Worm (Caenorhabditis elegans) whole organism, mixed stage, embryonic: ENCODE results near the gene F58A6.5.
A peak's percentile ranks its signal among the peaks of the same experiment; 100 is the strongest.
"Not testable (repeated sequence)": the region's sequence is repeated elsewhere in the genome, so short reads cannot be mapped to it uniquely, and the experiment has no call there.

Source experiments
- M03D4.4 ChIP-seq: sonication (generic microtip); optimal IDR thresholded peaks from 2 replicates; lab custom pipeline; 2017; ENCODE audit warnings: mild to moderate bottlenecking, missing genetic modification characterization, missing compliant biosample characterization
- bed-3 ChIP-seq: fragments of 200-800 bp; sonication (Bioruptor generic); optimal IDR thresholded peaks from 3 replicates; lab custom pipeline; 2018; ENCODE audit warnings: mild to moderate bottlenecking, missing genetic modification characterization, moderate library complexity, missing compliant biosample characterization
- blmp-1 ChIP-seq: fragments of 150-350 bp; optimal IDR thresholded peaks from 2 replicates; lab custom pipeline; 2014; ENCODE audit warnings: missing biosample characterization, missing genetic modification characterization
- ceh-39 ChIP-seq: fragments of 150-350 bp; optimal IDR thresholded peaks from 2 replicates; lab custom pipeline; 2014; ENCODE audit warnings: missing biosample characterization, missing genetic modification characterization
- ceh-43 ChIP-seq: fragments of 200-800 bp; sonication (Bioruptor generic); optimal IDR thresholded peaks from 2 replicates; lab custom pipeline; 2018; ENCODE audit warnings: mild to moderate bottlenecking, missing genetic modification characterization, moderate library complexity, missing compliant biosample characterization
- ceh-83 ChIP-seq: fragments of 200-800 bp; sonication (Bioruptor generic); optimal IDR thresholded peaks from 2 replicates; lab custom pipeline; 2018; ENCODE audit warnings: mild to moderate bottlenecking, missing genetic modification characterization, missing compliant biosample characterization
- ces-1 ChIP-seq: fragments of 150-350 bp; optimal IDR thresholded peaks from 2 replicates; lab custom pipeline; 2014; ENCODE audit warnings: missing biosample characterization, missing genetic modification reagents, missing genetic modification characterization
- cnd-1 ChIP-seq: fragments of 200-800 bp; sonication (Bioruptor generic); optimal IDR thresholded peaks from 2 replicates; lab custom pipeline; 2018; ENCODE audit warnings: mild to moderate bottlenecking, missing genetic modification characterization, missing compliant biosample characterization
- elt-1 ChIP-seq: sonication (generic microtip); optimal IDR thresholded peaks from 2 replicates; lab custom pipeline; 2017; ENCODE audit warnings: missing genetic modification characterization, mild to moderate bottlenecking, missing compliant biosample characterization, antibody characterized with exemption, moderate library complexity, borderline replicate concordance; ENCODE audit not compliant: insufficient read depth
- elt-3 ChIP-seq: fragments of 150-350 bp; optimal IDR thresholded peaks from 2 replicates; lab custom pipeline; 2014; ENCODE audit warnings: missing biosample characterization, missing genetic modification characterization
- flh-1 ChIP-seq: fragments of 200-800 bp; sonication (Bioruptor generic); optimal IDR thresholded peaks from 2 replicates; lab custom pipeline; 2018; ENCODE audit warnings: mild to moderate bottlenecking, missing genetic modification characterization, moderate library complexity, missing compliant biosample characterization
- ham-2 ChIP-seq: fragments of 200-800 bp; sonication (Bioruptor generic); optimal IDR thresholded peaks from 2 replicates; lab custom pipeline; 2018; ENCODE audit warnings: mild to moderate bottlenecking, missing genetic modification characterization, missing compliant biosample characterization
- lin-13 ChIP-seq: fragments of 150-350 bp; optimal IDR thresholded peaks from 2 replicates; lab custom pipeline; 2014; ENCODE audit warnings: missing biosample characterization, missing genetic modification characterization
- lin-32 ChIP-seq: fragments of 200-800 bp; sonication (Bioruptor generic); optimal IDR thresholded peaks from 2 replicates; lab custom pipeline; 2018; ENCODE audit warnings: mild to moderate bottlenecking, missing genetic modification characterization, missing compliant biosample characterization
- mab-5 ChIP-seq: fragments of 150-350 bp; optimal IDR thresholded peaks from 2 replicates; lab custom pipeline; 2014; ENCODE audit warnings: missing biosample characterization, missing genetic modification characterization
- mep-1 ChIP-seq: fragments of 150-350 bp; optimal IDR thresholded peaks from 2 replicates; lab custom pipeline; 2017; ENCODE audit warnings: missing biosample characterization, missing genetic modification reagents, missing genetic modification characterization, inconsistent platforms
- mls-2 ChIP-seq: sonication (generic microtip); optimal IDR thresholded peaks from 2 replicates; lab custom pipeline; 2016; ENCODE audit warnings: mild to moderate bottlenecking, missing genetic modification characterization, moderate library complexity, missing compliant biosample characterization
- nhr-2 ChIP-seq: fragments of 150-350 bp; optimal IDR thresholded peaks from 2 replicates; lab custom pipeline; 2014; ENCODE audit warnings: missing biosample characterization, missing genetic modification characterization
- nhr-237 ChIP-seq: fragments of 150-350 bp; optimal IDR thresholded peaks from 2 replicates; lab custom pipeline; 2014; ENCODE audit warnings: missing biosample characterization, missing genetic modification characterization
- nhr-28 ChIP-seq: fragments of 150-350 bp; optimal IDR thresholded peaks from 2 replicates; lab custom pipeline; 2014; ENCODE audit warnings: missing biosample characterization, missing genetic modification characterization
- pha-4 ChIP-seq: fragments of 150-350 bp; optimal IDR thresholded peaks from 2 replicates; lab custom pipeline; 2018; ENCODE audit warnings: missing biosample characterization, missing genetic modification reagents, missing genetic modification characterization
- sem-2 ChIP-seq: fragments of 200-800 bp; sonication (Bioruptor generic); optimal IDR thresholded peaks from 2 replicates; lab custom pipeline; 2018; ENCODE audit warnings: mild to moderate bottlenecking, missing genetic modification characterization, missing compliant biosample characterization
- snpc-4 ChIP-seq: fragments of 150-350 bp; optimal IDR thresholded peaks from 2 replicates; lab custom pipeline; 2014; ENCODE audit warnings: missing biosample characterization, missing genetic modification characterization
- sptf-1 ChIP-seq: sonication (generic microtip); optimal IDR thresholded peaks from 2 replicates; lab custom pipeline; 2017; ENCODE audit warnings: mild to moderate bottlenecking, missing genetic modification characterization, moderate library complexity, missing compliant biosample characterization
- tbx-8 ChIP-seq: fragments of 200-800 bp; sonication (Bioruptor generic); optimal IDR thresholded peaks from 2 replicates; lab custom pipeline; 2018; ENCODE audit warnings: mild to moderate bottlenecking, missing genetic modification characterization, moderate library complexity, missing compliant biosample characterization
- unc-120 ChIP-seq: sonication (generic microtip); optimal IDR thresholded peaks from 2 replicates; lab custom pipeline; 2017; ENCODE audit warnings: missing genetic modification characterization, missing compliant biosample characterization; ENCODE audit not compliant: poor library complexity, severe bottlenecking
- unc-39 ChIP-seq: fragments of 150-350 bp; optimal IDR thresholded peaks from 2 replicates; lab custom pipeline; 2014; ENCODE audit warnings: missing biosample characterization, missing genetic modification characterization
- unc-62 ChIP-seq: fragments of 150-350 bp; optimal IDR thresholded peaks from 2 replicates; lab custom pipeline; 2014; ENCODE audit warnings: missing biosample characterization, missing genetic modification reagents, missing genetic modification characterization
- zip-8 ChIP-seq: fragments of 150-350 bp; optimal IDR thresholded peaks from 2 replicates; lab custom pipeline; 2014; ENCODE audit warnings: missing biosample characterization, missing genetic modification characterization
- ztf-11 ChIP-seq: fragments of 150-350 bp; optimal IDR thresholded peaks from 2 replicates; lab custom pipeline; 2014; ENCODE audit warnings: missing biosample characterization, missing genetic modification characterization

F58A6.5 gene

DNA sequence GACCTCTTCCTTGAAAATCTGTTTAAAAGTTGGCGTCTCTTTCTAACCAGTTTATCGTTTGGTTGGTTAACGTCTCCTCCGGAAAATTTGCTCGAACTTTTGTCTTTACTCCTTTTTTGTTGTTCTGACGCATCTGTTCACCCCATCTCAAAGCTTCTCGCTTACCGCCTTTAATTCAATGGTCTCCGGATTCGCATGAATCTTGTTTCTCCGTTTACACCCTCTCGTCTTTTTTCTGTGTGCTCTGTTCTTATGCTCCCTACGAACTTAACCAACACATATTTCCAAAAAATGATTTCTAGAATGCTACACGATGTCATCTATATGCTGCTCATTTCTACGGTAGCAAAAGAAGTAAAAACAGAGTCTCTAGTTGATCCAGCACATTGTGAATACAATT is 18.2 kb downstream of the F58A6.5 start, which contains the start of gene lgc-56:
Gene lgc-56, plus strand, starts transcription at position 301 of the 400 bp plus-strand sequence.
- no peak for TF ChIP-seq pha-4 (tag; lab: Kevin White, UChicago)
- no peak for TF ChIP-seq nhr-2 (tag; lab: Kevin White, UChicago)
- no peak for TF ChIP-seq elt-3
- no peak for TF ChIP-seq lin-13 (tag; lab: Kevin White, UChicago)
- no peak for TF ChIP-seq M03D4.4 (tag; lab: Kevin White, UChicago)
- no peak for TF ChIP-seq blmp-1
- TF ChIP-seq lin-32 (GFP tag; lab: Kevin White, UChicago) = no peak
- no peak for TF ChIP-seq sptf-1
- no peak for TF ChIP-seq elt-1 (tag; lab: Kevin White, UChicago)
- no peak for TF ChIP-seq sem-2 (GFP tag; lab: Kevin White, UChicago)
- no peak for TF ChIP-seq unc-120 (tag; lab: Kevin White, UChicago)
- TF ChIP-seq ces-1 (GFP tag; lab: Kevin White, UChicago) = no peak
- TF ChIP-seq bed-3 (GFP tag; lab: Kevin White, UChicago) = no peak
- TF ChIP-seq nhr-28 (tag; lab: Kevin White, UChicago) = no peak
- no peak for TF ChIP-seq snpc-4 (tag; lab: Kevin White, UChicago)
- no peak for TF ChIP-seq ztf-11 (tag; lab: Kevin White, UChicago)

DNA sequence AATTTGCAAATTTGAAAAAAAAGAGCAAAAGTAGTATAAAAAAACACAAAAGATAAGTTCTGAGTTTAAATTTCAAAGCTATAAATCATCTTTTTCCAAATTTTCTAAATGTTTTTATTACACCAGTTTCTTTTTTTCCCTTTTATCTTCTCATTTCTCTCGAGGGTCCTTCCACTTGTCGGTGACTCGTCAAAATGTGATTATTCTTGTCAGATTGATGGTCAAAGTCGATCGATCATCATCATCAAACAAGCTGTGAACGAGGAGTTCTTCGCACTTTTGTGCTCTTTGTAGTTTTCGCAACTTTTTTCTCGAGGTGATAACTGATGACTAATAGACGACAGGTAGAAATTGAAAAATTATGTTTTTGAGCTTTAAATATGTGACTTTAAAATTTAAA is 27.6 kb downstream of the F58A6.5 start:
- no peak for TF ChIP-seq ceh-39 (tag; lab: Kevin White, UChicago)
- peak; percentile 86 for TF ChIP-seq unc-62 (GFP tag; lab: Kevin White, UChicago)
- no peak for TF ChIP-seq elt-3
- TF ChIP-seq tbx-8 (GFP tag; lab: Kevin White, UChicago) = no peak

DNA sequence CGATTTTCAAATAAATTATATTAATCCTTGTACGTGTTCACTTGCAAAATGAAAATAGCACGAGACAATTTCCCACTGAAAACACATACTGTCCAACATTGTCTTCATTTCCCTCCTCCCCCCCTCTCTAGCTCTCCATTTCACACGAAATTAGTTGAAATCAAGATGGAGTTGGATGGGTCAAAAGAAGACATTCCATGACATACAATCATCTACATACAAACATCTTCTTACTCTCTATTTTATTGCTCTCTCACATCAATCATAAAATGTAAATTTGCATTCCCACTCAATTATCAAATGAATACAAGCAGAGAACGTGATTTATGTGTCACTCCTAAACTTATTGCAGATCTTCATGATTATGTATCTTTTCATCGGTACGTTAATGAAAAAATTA is 32.5 kb downstream of the F58A6.5 start, which contains the start of gene srsy-1:
Gene srsy-1, plus strand, starts transcription at position 301 of the 400 bp plus-strand sequence.
- TF ChIP-seq M03D4.4 (tag; lab: Kevin White, UChicago) (no peak), ceh-83 (GFP tag; lab: Kevin White, UChicago) (no peak), elt-1 (tag; lab: Kevin White, UChicago) (no peak), blmp-1 (no peak), tbx-8 (GFP tag; lab: Kevin White, UChicago) (no peak)

DNA sequence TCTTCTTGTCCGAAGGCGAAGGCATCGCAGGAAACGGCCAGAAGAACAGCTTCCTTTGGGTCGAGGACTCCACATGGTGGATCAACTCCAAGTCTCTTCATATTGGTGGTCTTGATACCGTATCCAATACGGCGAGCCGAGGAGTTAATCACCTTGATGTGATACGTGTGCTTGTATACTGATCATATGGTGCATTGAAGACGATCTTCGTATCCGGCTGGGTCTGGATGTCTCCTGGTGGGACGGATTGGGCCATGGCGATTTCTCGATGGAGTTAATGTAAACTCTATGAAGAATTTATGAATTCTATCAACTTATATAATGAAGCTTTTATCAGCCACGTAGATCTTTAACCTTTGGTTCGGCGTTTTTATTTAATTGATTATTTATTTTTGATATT is 33.0 kb downstream of the F58A6.5 start, which contains the start of gene msp-74:
Gene msp-74, minus strand, starts transcription at position 101 of the 400 bp plus-strand sequence.
- not testable (repeated sequence) for TF ChIP-seq ham-2; ztf-11 (tag; lab: Kevin White, UChicago); blmp-1
- TF ChIP-seq, all 35 proteins: peak for 0; not testable (repeated sequence) for 35

DNA sequence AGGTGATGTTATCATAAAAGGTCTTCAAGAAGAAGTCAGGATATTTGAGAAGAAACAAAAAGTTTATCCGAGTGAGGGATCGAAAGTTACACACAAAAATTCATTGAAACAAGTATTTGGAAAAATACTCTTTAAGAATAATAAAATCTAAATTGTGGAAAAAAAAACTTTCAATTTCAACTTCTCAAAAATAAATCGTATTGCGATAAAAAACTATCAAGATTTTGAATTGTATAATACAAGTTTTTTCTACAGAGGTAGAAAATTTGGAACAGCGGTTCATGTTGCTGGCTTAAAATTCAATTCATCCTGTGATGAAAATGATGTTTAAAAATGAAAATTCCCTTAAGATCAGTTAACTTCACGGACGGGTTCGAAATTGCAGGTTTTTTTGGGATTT is 36.2 kb downstream of the F58A6.5 start, which contains the start of gene F09C12.8:
Gene F09C12.8, plus strand, starts transcription at position 301 of the 400 bp plus-strand sequence.
- TF ChIP-seq ceh-39 (tag; lab: Kevin White, UChicago) = no peak
- TF ChIP-seq mab-5 (tag; lab: Kevin White, UChicago) = no peak
- no peak for TF ChIP-seq flh-1 (GFP tag; lab: Kevin White, UChicago)
- no peak for TF ChIP-seq M03D4.4 (tag; lab: Kevin White, UChicago)
- no peak for TF ChIP-seq zip-8
- no peak for TF ChIP-seq nhr-237 (tag; lab: Kevin White, UChicago)
- no peak for TF ChIP-seq sptf-1
- no peak for TF ChIP-seq unc-39 (tag; lab: Kevin White, UChicago)
- TF ChIP-seq pha-4 (tag; lab: Kevin White, UChicago) = no peak
- TF ChIP-seq tbx-8 (GFP tag; lab: Kevin White, UChicago) = no peak
- TF ChIP-seq bed-3 (GFP tag; lab: Kevin White, UChicago) = no peak
- TF ChIP-seq mls-2 (tag; lab: Kevin White, UChicago) = no peak
- TF ChIP-seq lin-32 (GFP tag; lab: Kevin White, UChicago) = no peak
- TF ChIP-seq ceh-43 (GFP tag; lab: Kevin White, UChicago) = no peak
- no peak for TF ChIP-seq elt-3
- no peak for TF ChIP-seq ceh-83 (GFP tag; lab: Kevin White, UChicago)
- no peak for TF ChIP-seq mep-1 (tag; lab: Kevin White, UChicago)
- TF ChIP-seq cnd-1 (tag; lab: Kevin White, UChicago) = no peak
